Worm (Caenorhabditis elegans) whole organism, L1 larva: ENCODE measurements around the gene nfu-1.

ENCODE experiments used
- C04F5.9 ChIP-seq: sonication (generic microtip); optimal IDR thresholded peaks from 2 replicates; lab custom pipeline; 2016; ENCODE audit warnings: missing genetic modification characterization, missing compliant biosample characterization
- C16A3.4 ChIP-seq: fragments of 150-350 bp; optimal IDR thresholded peaks from 2 replicates; lab custom pipeline; 2014; ENCODE audit warnings: missing biosample characterization, missing genetic modification characterization
- aha-1 ChIP-seq: fragments of 150-350 bp; optimal IDR thresholded peaks from 2 replicates; lab custom pipeline; 2014; ENCODE audit warnings: missing biosample characterization, missing genetic modification characterization
- alr-1 ChIP-seq: fragments of 200-800 bp; sonication (Bioruptor generic); optimal IDR thresholded peaks from 2 replicates; lab custom pipeline; 2018; ENCODE audit warnings: borderline replicate concordance, mild to moderate bottlenecking, missing genetic modification characterization, missing compliant biosample characterization
- ama-1 ChIP-seq: fragments of 150-350 bp; optimal IDR thresholded peaks from 2 replicates; lab custom pipeline; 2014
- blmp-1 ChIP-seq: fragments of 150-350 bp; optimal IDR thresholded peaks from 2 replicates; lab custom pipeline; 2014; ENCODE audit warnings: missing biosample characterization, missing genetic modification characterization
- ceh-63 ChIP-seq: fragments of 200-800 bp; sonication (Bioruptor generic); optimal IDR thresholded peaks from 2 replicates; lab custom pipeline; 2018; ENCODE audit warnings: mild to moderate bottlenecking, missing genetic modification characterization, missing compliant biosample characterization
- ceh-82 ChIP-seq, 3 experiments: fragments of 150-350 bp in 1 of 3; sonication (generic microtip) in 2 of 3; optimal IDR thresholded peaks; 2 replicates each; lab custom pipeline; 2014 to 2017; ENCODE audit warnings: missing biosample characterization in 3 of 3, missing genetic modification characterization in 3 of 3
- ceh-88 ChIP-seq: fragments of 200-800 bp; sonication (Bioruptor generic); IDR thresholded peaks from 2 replicates; pipeline ENCODE4 v1.3.6; 2022; ENCODE audit warnings: missing genetic modification characterization, missing compliant biosample characterization
- dpl-1 ChIP-seq, 3 experiments: fragments of 150-350 bp in 2 of 3; sonication (generic microtip) in 1 of 3; optimal IDR thresholded peaks; 2 replicates each; lab custom pipeline; 2014 to 2017; ENCODE audit warnings: missing biosample characterization in 3 of 3, missing genetic modification characterization in 3 of 3, missing genetic modification reagents in 3 of 3
- efl-1 ChIP-seq, 4 experiments: fragments of 150-350 bp; optimal IDR thresholded peaks in 3 of 4; peaks in 1 of 4; 1 replicate in 1 of 4; 2 replicates in 3 of 4; lab custom pipeline; 2014; ENCODE audit warnings: missing biosample characterization in 2 of 4, missing genetic modification characterization in 2 of 4, missing genetic modification reagents in 2 of 4
- egl-13 ChIP-seq: sonication (generic microtip); optimal IDR thresholded peaks from 2 replicates; lab custom pipeline; 2016; ENCODE audit warnings: missing genotype, missing genetic modification reagents, missing genetic modification characterization, missing compliant biosample characterization
- elt-2 ChIP-seq: sonication (generic microtip); optimal IDR thresholded peaks from 2 replicates; lab custom pipeline; 2016; ENCODE audit warnings: missing genetic modification characterization, mild to moderate bottlenecking, inconsistent platforms, missing compliant biosample characterization, missing genetic modification reagents
- fkh-4 ChIP-seq: sonication (generic microtip); optimal IDR thresholded peaks from 2 replicates; lab custom pipeline; 2016; ENCODE audit warnings: missing compliant biosample characterization, missing genetic modification characterization, borderline replicate concordance
- fkh-8 ChIP-seq: sonication (generic microtip); optimal IDR thresholded peaks from 2 replicates; lab custom pipeline; 2016; ENCODE audit warnings: mild to moderate bottlenecking, missing genetic modification characterization, missing compliant biosample characterization
- grh-1 ChIP-seq: fragments of 200-800 bp; sonication (Bioruptor generic); IDR thresholded peaks from 2 replicates; pipeline ENCODE4 v1.3.6; 2022; ENCODE audit warnings: missing genetic modification reagents, missing genetic modification characterization, missing compliant biosample characterization
- hlh-17 ChIP-seq: fragments of 200-800 bp; sonication (Bioruptor generic); optimal IDR thresholded peaks from 2 replicates; lab custom pipeline; 2018; ENCODE audit warnings: missing genetic modification characterization, mild to moderate bottlenecking, missing compliant biosample characterization, moderate library complexity, borderline replicate concordance
- hlh-4 ChIP-seq: sonication (generic microtip); optimal IDR thresholded peaks from 2 replicates; lab custom pipeline; 2016; ENCODE audit warnings: mild to moderate bottlenecking, missing genetic modification characterization, missing compliant biosample characterization
- hpl-2 ChIP-seq: fragments of 150-350 bp; optimal IDR thresholded peaks from 2 replicates; lab custom pipeline; 2014; ENCODE audit warnings: missing biosample characterization, missing genetic modification reagents, missing genetic modification characterization
- jun-1 ChIP-seq: fragments of 150-350 bp; optimal IDR thresholded peaks from 2 replicates; lab custom pipeline; 2014; ENCODE audit warnings: missing biosample characterization, missing genetic modification reagents, missing genetic modification characterization
- lin-13 ChIP-seq: fragments of 150-350 bp; optimal IDR thresholded peaks from 2 replicates; lab custom pipeline; 2014; ENCODE audit warnings: missing biosample characterization, missing genetic modification reagents, missing genetic modification characterization
- lin-35 ChIP-seq, 2 experiments: fragments of 150-350 bp; optimal IDR thresholded peaks; 2 replicates each; lab custom pipeline; 2014; ENCODE audit warnings: missing biosample characterization in 2 of 2, missing genetic modification characterization in 2 of 2, missing genetic modification reagents in 2 of 2
- lin-39 ChIP-seq: fragments of 150-350 bp; optimal IDR thresholded peaks from 2 replicates; lab custom pipeline; 2014; ENCODE audit warnings: missing biosample characterization, missing genetic modification reagents, missing genetic modification characterization
- lsy-2 ChIP-seq, 2 experiments: fragments of 150-350 bp; optimal IDR thresholded peaks; 2 replicates each; lab custom pipeline; 2014; ENCODE audit warnings: missing biosample characterization in 2 of 2, missing genetic modification characterization in 2 of 2
- mdl-1 ChIP-seq, 2 experiments: fragments of 150-350 bp; optimal IDR thresholded peaks; 2 replicates each; lab custom pipeline; 2014 to 2017; ENCODE audit warnings: missing biosample characterization in 2 of 2, missing genetic modification characterization in 2 of 2, inconsistent platforms in 1 of 2
- mep-1 ChIP-seq: fragments of 150-350 bp; optimal IDR thresholded peaks from 2 replicates; lab custom pipeline; 2014; ENCODE audit warnings: missing biosample characterization, missing genetic modification characterization
- nhr-11 ChIP-seq: fragments of 150-350 bp; optimal IDR thresholded peaks from 2 replicates; lab custom pipeline; 2014; ENCODE audit warnings: missing biosample characterization, missing genetic modification characterization
- nhr-47 ChIP-seq: sonication (generic microtip); optimal IDR thresholded peaks from 2 replicates; lab custom pipeline; 2016; ENCODE audit warnings: mild to moderate bottlenecking, missing genetic modification characterization, moderate library complexity, missing compliant biosample characterization
- nhr-71 ChIP-seq: sonication (generic microtip); optimal IDR thresholded peaks from 2 replicates; lab custom pipeline; 2016; ENCODE audit warnings: mild to moderate bottlenecking, missing genetic modification characterization, moderate library complexity, missing compliant biosample characterization
- nhr-76 ChIP-seq: sonication (generic microtip); optimal IDR thresholded peaks from 2 replicates; lab custom pipeline; 2017; ENCODE audit warnings: missing biosample characterization, missing genetic modification characterization
- nhr-84 ChIP-seq: sonication (generic microtip); optimal IDR thresholded peaks from 2 replicates; lab custom pipeline; 2017; ENCODE audit warnings: missing biosample characterization, missing genetic modification characterization
- pqm-1 ChIP-seq: sonication (generic microtip); optimal IDR thresholded peaks from 3 replicates; lab custom pipeline; 2017; ENCODE audit warnings: missing biosample characterization, missing genetic modification characterization
- rnt-1 ChIP-seq: sonication (generic microtip); optimal IDR thresholded peaks from 2 replicates; lab custom pipeline; 2016; ENCODE audit warnings: mild to moderate bottlenecking, missing genetic modification characterization, moderate library complexity, missing compliant biosample characterization
- snpc-4 ChIP-seq: fragments of 150-350 bp; optimal IDR thresholded peaks from 2 replicates; lab custom pipeline; 2014; ENCODE audit warnings: missing biosample characterization, missing genetic modification characterization
- snu-23 ChIP-seq: sonication (generic microtip); optimal IDR thresholded peaks from 2 replicates; lab custom pipeline; 2016; ENCODE audit warnings: missing genetic modification characterization, missing compliant biosample characterization
- sptf-1 ChIP-seq: fragments of 150-350 bp; optimal IDR thresholded peaks from 2 replicates; lab custom pipeline; 2014; ENCODE audit warnings: missing biosample characterization, missing genetic modification characterization
- sup-37 ChIP-seq: fragments of 200-800 bp; sonication (Bioruptor generic); optimal IDR thresholded peaks from 2 replicates; lab custom pipeline; 2018; ENCODE audit warnings: mild to moderate bottlenecking, missing genetic modification characterization, missing compliant biosample characterization
- swsn-7 ChIP-seq: sonication (generic microtip); optimal IDR thresholded peaks from 2 replicates; lab custom pipeline; 2016; ENCODE audit warnings: missing genetic modification characterization, missing compliant biosample characterization
- tlp-1 ChIP-seq: fragments of 150-350 bp; optimal IDR thresholded peaks from 2 replicates; lab custom pipeline; 2014; ENCODE audit warnings: missing biosample characterization, missing genetic modification characterization
- unc-130 ChIP-seq: fragments of 150-350 bp; optimal IDR thresholded peaks from 2 replicates; lab custom pipeline; 2017; ENCODE audit warnings: missing biosample characterization, missing genetic modification characterization, inconsistent platforms
- unc-86 ChIP-seq: sonication (generic microtip); optimal IDR thresholded peaks from 2 replicates; lab custom pipeline; 2016; ENCODE audit warnings: missing genetic modification characterization, missing compliant biosample characterization
- unc-98 ChIP-seq: fragments of 200-800 bp; sonication (Bioruptor generic); IDR thresholded peaks from 2 replicates; pipeline ENCODE4 v1.3.6; 2022; ENCODE audit warnings: missing genetic modification characterization, missing compliant biosample characterization
- xbp-1 ChIP-seq: sonication (generic microtip); optimal IDR thresholded peaks from 2 replicates; lab custom pipeline; 2016; ENCODE audit warnings: missing genetic modification characterization, missing compliant biosample characterization
- zag-1 ChIP-seq: fragments of 150-350 bp; optimal IDR thresholded peaks from 2 replicates; lab custom pipeline; 2014; ENCODE audit warnings: missing biosample characterization, missing genetic modification characterization
- ztf-11 ChIP-seq, 2 experiments: sonication (generic microtip); optimal IDR thresholded peaks; 2 replicates each; lab custom pipeline; 2016 to 2017; ENCODE audit warnings: missing genetic modification characterization in 2 of 2, missing biosample characterization in 1 of 2, missing compliant biosample characterization in 1 of 2

nfu-1 gene

DNA sequence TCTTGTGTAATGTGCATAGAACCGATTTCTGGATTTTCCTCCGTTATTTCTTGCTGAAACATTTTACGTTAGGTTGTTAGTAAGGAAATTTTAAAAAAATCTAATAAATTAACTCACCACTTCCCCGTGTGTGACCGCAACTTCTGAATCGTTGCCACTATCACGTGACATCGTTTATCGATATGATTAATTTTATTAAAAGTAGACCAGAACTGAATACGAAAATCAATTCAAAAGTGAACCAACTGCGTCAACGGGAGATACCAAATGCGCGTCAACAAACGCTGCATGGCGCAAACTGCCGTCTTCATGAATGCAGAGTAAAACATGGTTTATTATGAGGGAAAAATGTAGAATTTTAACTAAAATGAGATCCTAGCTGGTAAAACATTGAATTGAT is 21.2 kb upstream of the nfu-1 start, which contains the start of gene sir-2.1 (continued):
- TF ChIP-seq unc-86 (tag; lab: Kevin White, UChicago) (peak; percentile 58), zag-1 (no peak), xbp-1 (tag; lab: Kevin White, UChicago) (peak; percentile 68), lin-39 (tag; lab: Kevin White, UChicago) (no peak), mdl-1 (tag; optimal IDR thresholded peaks at IDR 0.05; lab: Kevin White, UChicago) (no peak), unc-130 (tag; lab: Kevin White, UChicago) (peak; percentile 7), rnt-1 (peak; percentile 48), lin-13 (GFP tag; lab: Kevin White, UChicago) (no peak), tlp-1 (tag; lab: Kevin White, UChicago) (no peak), fkh-4 (tag; lab: Kevin White, UChicago) (no peak), egl-13 (peak; percentile 4), elt-2 (tag; lab: Kevin White, UChicago) (peak; percentile 44), fkh-8 (no peak), hlh-4 (tag; lab: Kevin White, UChicago) (no peak), blmp-1 (tag; lab: Kevin White, UChicago) (peak; percentile 51), jun-1 (tag; lab: Kevin White, UChicago) (peak; percentile 10), snpc-4 (tag; lab: Kevin White, UChicago) (peak; percentile 24), C04F5.9 (no peak), sptf-1 (tag; lab: Kevin White, UChicago) (no peak), ama-1 (lab: Kevin White, UChicago) (no peak), alr-1 (tag; lab: Kevin White, UChicago) (no peak), ceh-82 (tag; optimal IDR thresholded peaks at IDR 0.05; lab: Kevin White, UChicago) (peak; percentile 9 to 38 (median 19)), lsy-2 (tag; optimal IDR thresholded peaks at IDR 0.05; lab: Kevin White, UChicago) (peak; percentile 66 to 69), grh-1 (GFP tag; lab: Robert Waterston, UW) (no peak), sup-37 (GFP tag; lab: Kevin White, UChicago) (no peak), hlh-17 (no peak), ceh-88 (GFP tag; lab: Robert Waterston, UW) (no peak), C16A3.4 (tag; lab: Kevin White, UChicago) (peak; percentile 52), nhr-76 (tag; lab: Kevin White, UChicago) (no peak), nhr-84 (tag; lab: Kevin White, UChicago) (no peak), hpl-2 (GFP tag; lab: Kevin White, UChicago) (no peak)

DNA sequence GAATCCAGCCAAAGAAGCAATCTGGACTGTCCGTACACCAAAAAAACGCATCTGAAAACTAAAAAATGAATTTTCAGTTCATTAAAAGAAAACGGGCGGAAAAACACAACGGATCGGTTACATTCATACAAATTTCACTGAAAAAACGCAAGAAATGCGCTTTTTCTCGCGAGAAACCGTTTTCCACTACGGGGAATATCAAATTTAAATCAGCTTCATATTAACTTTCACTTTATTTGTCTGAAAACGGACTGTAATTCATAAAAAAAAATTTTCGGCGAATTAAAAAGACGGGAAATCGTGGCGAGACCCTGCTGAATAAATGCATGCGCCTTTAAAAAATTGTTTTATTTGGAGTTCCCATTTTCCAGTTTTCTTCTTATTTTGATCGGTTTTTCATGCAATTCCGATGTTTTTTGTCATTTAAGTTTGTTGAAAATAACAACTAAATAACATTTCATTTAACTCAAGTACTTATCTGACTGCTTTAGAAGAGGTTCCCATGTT is 19.4 kb upstream of the nfu-1 start, which contains the start of gene pges-2:
Gene pges-2, minus strand, starts transcription at position 51 of the 507 bp plus-strand sequence.
- TF ChIP-seq fkh-4 (tag; lab: Kevin White, UChicago), result no peak
- TF ChIP-seq nhr-47, result peak; percentile 23
- TF ChIP-seq xbp-1 (tag; lab: Kevin White, UChicago), result peak; percentile 38
- TF ChIP-seq unc-98 (GFP tag; lab: Robert Waterston, UW), result no peak
- TF ChIP-seq nhr-11, result no peak
- no peak for TF ChIP-seq aha-1 (tag; lab: Kevin White, UChicago)
- no peak for TF ChIP-seq ceh-63
- peak; percentile 52 to 66 for TF ChIP-seq lsy-2 (tag; optimal IDR thresholded peaks at IDR 0.05; lab: Kevin White, UChicago)
- no peak for TF ChIP-seq sptf-1 (tag; lab: Kevin White, UChicago)
- TF ChIP-seq swsn-7, result peak; percentile 19
- TF ChIP-seq grh-1 (GFP tag; lab: Robert Waterston, UW), result no peak
- TF ChIP-seq snpc-4 (tag; lab: Kevin White, UChicago), result no peak
- no peak for TF ChIP-seq pqm-1 (tag; lab: Kevin White, UChicago)
- TF ChIP-seq ztf-11 (tag; optimal IDR thresholded peaks at IDR 0.05; lab: Kevin White, UChicago), result no peak
- TF ChIP-seq blmp-1 (tag; lab: Kevin White, UChicago), result peak; percentile 40
- TF ChIP-seq dpl-1 (GFP tag; optimal IDR thresholded peaks at IDR 0.05; lab: Kevin White, UChicago), result peak in 2 of 3 experiments; percentile 41 to 43
- no peak for TF ChIP-seq zag-1
- peak; percentile 40 to 43 for TF ChIP-seq efl-1 (optimal IDR thresholded peaks at IDR 0.05; lab: Kevin White, UChicago)
- TF ChIP-seq efl-1 (GFP tag; optimal IDR thresholded peaks at IDR 0.05 in 1 of 2; lab: Kevin White, UChicago), result peak; percentile 39 to 90
- peak; percentile 19 to 44 for TF ChIP-seq lin-35 (GFP tag; optimal IDR thresholded peaks at IDR 0.05; lab: Kevin White, UChicago)
- peak; percentile 44 for TF ChIP-seq nhr-71
- TF ChIP-seq mep-1 (tag; lab: Kevin White, UChicago), result peak; percentile 62
- peak in 1 of 3 experiments; percentile 21 for TF ChIP-seq ceh-82 (tag; optimal IDR thresholded peaks at IDR 0.05; lab: Kevin White, UChicago)
- peak; percentile 53 for TF ChIP-seq snu-23 (GFP tag; lab: Kevin White, UChicago)
